Fruit fly (Drosophila melanogaster) whole organism, embryonic: ENCODE data around the gene CG31321.
A peak's percentile ranks its signal among the peaks of the same experiment; 100 is the strongest.

Experiments
- CG10147 ChIP-seq: fragments of 200-800 bp; sonication (Bioruptor generic); optimal IDR thresholded peaks from 2 replicates; lab custom pipeline; 2019; ENCODE audit warnings: missing biosample characterization, mild to moderate bottlenecking, missing genetic modification characterization, moderate library complexity
- CG11398 ChIP-seq: fragments of 200-800 bp; sonication (Bioruptor generic); optimal IDR thresholded peaks from 2 replicates; lab custom pipeline; 2016; ENCODE audit warnings: missing biosample characterization, missing genetic modification characterization
- CG12299 ChIP-seq: fragments of 200-800 bp; sonication (Bioruptor generic); optimal IDR thresholded peaks from 2 replicates; lab custom pipeline; 2018; ENCODE audit warnings: missing biosample characterization, mild to moderate bottlenecking, missing genetic modification characterization
- CG13424 ChIP-seq: fragments of 200-800 bp; sonication (Bioruptor generic); optimal IDR thresholded peaks from 2 replicates; lab custom pipeline; 2019; ENCODE audit warnings: missing biosample characterization, mild to moderate bottlenecking, missing genetic modification characterization, moderate library complexity
- CG14667 ChIP-seq: fragments of 200-800 bp; sonication (Bioruptor generic); IDR thresholded peaks from 2 replicates; pipeline ENCODE4 v1.3.6; 2022; ENCODE audit warnings: missing biosample characterization, missing genetic modification characterization
- CG15269 ChIP-seq: fragments of 200-800 bp; sonication (Bioruptor generic); optimal IDR thresholded peaks from 2 replicates; lab custom pipeline; 2018; ENCODE audit warnings: missing biosample characterization, mild to moderate bottlenecking, missing genetic modification characterization, moderate library complexity
- CG2116 ChIP-seq: fragments of 200-800 bp; sonication (Bioruptor generic); optimal IDR thresholded peaks from 3 replicates; lab custom pipeline; 2018; ENCODE audit warnings: missing biosample characterization, mild to moderate bottlenecking, missing genetic modification characterization
- CG2120 ChIP-seq: fragments of 200-800 bp; sonication (Bioruptor generic); optimal IDR thresholded peaks from 3 replicates; lab custom pipeline; 2016; ENCODE audit warnings: missing biosample characterization, missing genetic modification characterization
- CG2199 ChIP-seq: fragments of 200-800 bp; sonication (Bioruptor generic); IDR thresholded peaks from 3 replicates; pipeline ENCODE4 v1.3.6; 2022; ENCODE audit warnings: missing biosample characterization, missing genetic modification characterization
- CG2678 ChIP-seq: fragments of 200-800 bp; sonication (Bioruptor generic); optimal IDR thresholded peaks from 3 replicates; lab custom pipeline; 2019; ENCODE audit warnings: missing biosample characterization, mild to moderate bottlenecking, missing genetic modification characterization, moderate library complexity
- CG33557 ChIP-seq: fragments of 200-800 bp; sonication (Bioruptor generic); optimal IDR thresholded peaks from 2 replicates; lab custom pipeline; 2019; ENCODE audit warnings: missing biosample characterization, mild to moderate bottlenecking, missing genetic modification characterization, moderate library complexity
- CG34224 ChIP-seq: fragments of 200-800 bp; sonication (Bioruptor generic); IDR thresholded peaks from 3 replicates; pipeline ENCODE4 v1.3.6; 2022; ENCODE audit warnings: missing biosample characterization, missing genetic modification characterization; ENCODE audit not compliant: partially characterized antibody
- CG3995 ChIP-seq: fragments of 200-800 bp; sonication (Bioruptor generic); optimal IDR thresholded peaks from 3 replicates; lab custom pipeline; 2016; ENCODE audit warnings: missing biosample characterization, missing genetic modification characterization
- CG4328 ChIP-seq: fragments of 200-800 bp; sonication (Bioruptor generic); optimal IDR thresholded peaks from 3 replicates; lab custom pipeline; 2017; ENCODE audit warnings: missing biosample characterization, missing genetic modification reagents, missing genetic modification characterization
- CG4424 ChIP-seq: fragments of 200-800 bp; sonication (Bioruptor generic); optimal IDR thresholded peaks from 3 replicates; lab custom pipeline; 2016; ENCODE audit warnings: missing biosample characterization, missing genetic modification characterization
- CG4820 ChIP-seq: fragments of 200-800 bp; sonication (Bioruptor generic); optimal IDR thresholded peaks from 3 replicates; lab custom pipeline; 2016; ENCODE audit warnings: missing biosample characterization, missing genetic modification characterization
- CG7357 ChIP-seq: fragments of 200-800 bp; sonication (Bioruptor generic); IDR thresholded peaks from 3 replicates; pipeline ENCODE4 v1.3.6; 2022; ENCODE audit warnings: missing biosample characterization, missing genetic modification characterization
- CG7786 ChIP-seq: fragments of 200-800 bp; sonication (Bioruptor generic); optimal IDR thresholded peaks from 2 replicates; lab custom pipeline; 2016; ENCODE audit warnings: missing biosample characterization, missing genetic modification characterization
- CG7839 ChIP-seq: fragments of 200-800 bp; sonication (Bioruptor generic); optimal IDR thresholded peaks from 3 replicates; lab custom pipeline; 2018; ENCODE audit warnings: missing biosample characterization, mild to moderate bottlenecking, missing genetic modification characterization, moderate library complexity
- CG8089 ChIP-seq: fragments of 200-800 bp; sonication (Bioruptor generic); optimal IDR thresholded peaks from 3 replicates; lab custom pipeline; 2016; ENCODE audit warnings: missing biosample characterization, missing genetic modification characterization
- CG8765 ChIP-seq: fragments of 200-800 bp; sonication (Bioruptor generic); IDR thresholded peaks from 2 replicates; pipeline ENCODE4 v1.3.6; 2022; ENCODE audit warnings: missing biosample characterization, missing genetic modification characterization
- CG8924 ChIP-seq: fragments of 200-800 bp; optimal IDR thresholded peaks from 3 replicates; lab custom pipeline; 2019; ENCODE audit warnings: missing biosample characterization, mild to moderate bottlenecking, missing genetic modification characterization, moderate library complexity
- CG9437 ChIP-seq: fragments of 200-800 bp; sonication (Bioruptor generic); optimal IDR thresholded peaks from 2 replicates; lab custom pipeline; 2018; ENCODE audit warnings: missing biosample characterization, mild to moderate bottlenecking, missing genetic modification characterization
- CG9727 ChIP-seq: fragments of 200-800 bp; sonication (Bioruptor generic); optimal IDR thresholded peaks from 3 replicates; lab custom pipeline; 2017; ENCODE audit warnings: missing biosample characterization, mild to moderate bottlenecking, missing genetic modification characterization
- CG9817 ChIP-seq: fragments of 200-800 bp; sonication (Bioruptor generic); optimal IDR thresholded peaks from 2 replicates; lab custom pipeline; 2018; ENCODE audit warnings: missing biosample characterization, mild to moderate bottlenecking, missing genetic modification characterization, moderate library complexity
- Dek ChIP-seq: fragments of 200-800 bp; sonication (Bioruptor generic); optimal IDR thresholded peaks from 3 replicates; lab custom pipeline; 2019; ENCODE audit warnings: missing biosample characterization, mild to moderate bottlenecking, missing genetic modification characterization, moderate library complexity
- Dip3 ChIP-seq: fragments of 200-800 bp; sonication (Bioruptor generic); optimal IDR thresholded peaks from 3 replicates; lab custom pipeline; 2016; ENCODE audit warnings: missing biosample characterization, missing genetic modification characterization
- Fer3 ChIP-seq: fragments of 200-800 bp; sonication (Bioruptor generic); optimal IDR thresholded peaks from 2 replicates; lab custom pipeline; 2018; ENCODE audit warnings: missing biosample characterization, mild to moderate bottlenecking, missing genetic modification characterization, moderate library complexity
- Mrtf ChIP-seq: fragments of 200-800 bp; sonication (Bioruptor generic); IDR thresholded peaks from 3 replicates; pipeline ENCODE4 v1.3.6; 2022; ENCODE audit warnings: missing biosample characterization, missing genetic modification characterization
- NC2β ChIP-seq: fragments of 200-800 bp; sonication (Bioruptor generic); optimal IDR thresholded peaks from 2 replicates; lab custom pipeline; 2016; ENCODE audit warnings: missing biosample characterization, missing genetic modification characterization
- NfI ChIP-seq: fragments of 200-800 bp; sonication (Bioruptor generic); optimal IDR thresholded peaks from 3 replicates; lab custom pipeline; 2018; ENCODE audit warnings: missing biosample characterization, mild to moderate bottlenecking, missing genetic modification characterization, moderate library complexity
- Ravus ChIP-seq: fragments of 200-800 bp; sonication (Bioruptor generic); IDR thresholded peaks from 2 replicates; pipeline ENCODE4 v1.3.6; 2022; ENCODE audit warnings: missing biosample characterization, missing genetic modification characterization
- Sox102F ChIP-seq: fragments of 200-800 bp; sonication (Bioruptor generic); optimal IDR thresholded peaks from 2 replicates; lab custom pipeline; 2018; ENCODE audit warnings: missing biosample characterization, mild to moderate bottlenecking, missing genetic modification characterization, moderate library complexity
- Usf ChIP-seq: fragments of 200-800 bp; sonication (Bioruptor generic); optimal IDR thresholded peaks from 2 replicates; lab custom pipeline; 2017; ENCODE audit warnings: missing genotype, missing biosample characterization, missing genetic modification characterization
- cwo ChIP-seq: fragments of 200-800 bp; sonication (Bioruptor generic); optimal IDR thresholded peaks from 3 replicates; lab custom pipeline; 2017; ENCODE audit warnings: missing biosample characterization, missing genetic modification characterization, mild to moderate bottlenecking, moderate library complexity, missing genetic modification reagents
- dmrt99B ChIP-seq: fragments of 200-800 bp; sonication (Bioruptor generic); optimal IDR thresholded peaks from 2 replicates; lab custom pipeline; 2018; ENCODE audit warnings: missing biosample characterization, mild to moderate bottlenecking, missing genetic modification characterization, moderate library complexity
- exex ChIP-seq: fragments of 200-800 bp; sonication (Bioruptor generic); optimal IDR thresholded peaks from 4 replicates; lab custom pipeline; 2018; ENCODE audit warnings: missing biosample characterization, mild to moderate bottlenecking, missing genetic modification characterization, moderate library complexity
- fd64A ChIP-seq: fragments of 200-800 bp; sonication (Bioruptor generic); optimal IDR thresholded peaks from 3 replicates; lab custom pipeline; 2018; ENCODE audit warnings: missing biosample characterization, mild to moderate bottlenecking, missing genetic modification characterization
- gcm2 ChIP-seq: fragments of 200-800 bp; sonication (Bioruptor generic); optimal IDR thresholded peaks from 2 replicates; lab custom pipeline; 2016; ENCODE audit warnings: missing biosample characterization, missing genetic modification characterization
- hth ChIP-seq: fragments of >200 bp; optimal IDR thresholded peaks from 2 replicates; lab custom pipeline; 2017; ENCODE audit warnings: inconsistent platforms
- lab ChIP-seq: fragments of 200-800 bp; sonication (Bioruptor generic); optimal IDR thresholded peaks from 3 replicates; lab custom pipeline; 2017; ENCODE audit warnings: missing biosample characterization, missing genetic modification characterization, mild to moderate bottlenecking, moderate library complexity, missing genetic modification reagents
- mld ChIP-seq: fragments of 200-800 bp; sonication (Bioruptor generic); IDR thresholded peaks from 3 replicates; pipeline ENCODE4 v1.3.6; 2022; ENCODE audit warnings: missing biosample characterization, missing genetic modification characterization; ENCODE audit not compliant: partially characterized antibody
- nerfin-1 ChIP-seq: fragments of 200-800 bp; sonication (Bioruptor generic); optimal IDR thresholded peaks from 3 replicates; lab custom pipeline; 2019; ENCODE audit warnings: missing biosample characterization, mild to moderate bottlenecking, missing genetic modification characterization, moderate library complexity
- nom ChIP-seq: fragments of 200-800 bp; sonication (Bioruptor generic); optimal IDR thresholded peaks from 2 replicates; lab custom pipeline; 2017; ENCODE audit warnings: missing biosample characterization, missing genetic modification characterization, mild to moderate bottlenecking, moderate library complexity, missing genetic modification reagents
- pan ChIP-seq, 4 experiments: fragments of >200 bp in 3 of 4; fragments of 200-800 bp in 1 of 4; sonication (Bioruptor generic) in 1 of 4; optimal IDR thresholded peaks in 3 of 4; IDR thresholded peaks in 1 of 4; 2 replicates each; pipeline versions ENCODE4 v1.3.6 to Lab custom; 2017 to 2022; ENCODE audit warnings: missing biosample characterization in 2 of 4, missing genetic modification characterization in 2 of 4, mixed read lengths in 1 of 4
- phol ChIP-seq: fragments of 200-800 bp; sonication (Bioruptor generic); optimal IDR thresholded peaks from 3 replicates; lab custom pipeline; 2018; ENCODE audit warnings: missing biosample characterization, mild to moderate bottlenecking, missing genetic modification characterization, moderate library complexity
- psq ChIP-seq: fragments of 200-800 bp; sonication (Bioruptor generic); optimal IDR thresholded peaks from 2 replicates; lab custom pipeline; 2017; ENCODE audit warnings: missing biosample characterization, missing genetic modification characterization
- pzg ChIP-seq: fragments of 200-800 bp; sonication (Bioruptor generic); optimal IDR thresholded peaks from 3 replicates; lab custom pipeline; 2018; ENCODE audit warnings: missing biosample characterization, mild to moderate bottlenecking, missing genetic modification characterization, moderate library complexity
- vnd ChIP-seq: fragments of 200-800 bp; sonication (Bioruptor generic); IDR thresholded peaks from 3 replicates; pipeline ENCODE4 v1.3.6; 2022; ENCODE audit warnings: missing biosample characterization, missing genetic modification characterization; ENCODE audit not compliant: partially characterized antibody
- wor ChIP-seq: fragments of 200-800 bp; sonication (Bioruptor generic); IDR thresholded peaks from 2 replicates; pipeline ENCODE4 v1.3.6; 2022; ENCODE audit warnings: missing biosample characterization, missing genetic modification characterization

CG31321 gene

DNA sequence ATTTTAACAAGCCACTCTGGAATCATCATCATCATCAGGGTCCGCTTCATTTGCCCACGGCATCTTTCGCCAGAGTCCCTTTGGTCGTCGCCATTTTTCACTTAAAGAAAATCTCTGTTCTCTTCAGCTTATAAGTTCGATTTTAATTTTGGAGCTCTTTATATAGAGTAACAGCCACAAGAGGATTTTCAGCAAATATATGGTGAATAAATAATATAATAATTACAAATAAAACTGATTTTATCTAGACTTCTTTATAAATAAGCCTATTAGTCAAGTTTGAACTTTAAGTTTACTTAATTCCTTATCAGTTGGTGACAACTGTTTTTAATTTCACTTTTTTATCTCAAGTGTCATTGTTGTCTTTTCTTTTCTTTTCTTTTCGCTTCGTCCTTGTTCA, 38.3 kb downstream of the CG31321 start:
- TF ChIP-seq pzg (GFP tag; lab: Kevin White, UChicago) = no peak
- TF ChIP-seq Ravus (GFP tag; lab: Robert Waterston, UW) = no peak
- no peak for TF ChIP-seq CG8765
- TF ChIP-seq CG2116 (GFP tag; lab: Kevin White, UChicago) = no peak
- no peak for TF ChIP-seq gcm2 (GFP tag; lab: Kevin White, UChicago)
- TF ChIP-seq lab (GFP tag; lab: Kevin White, UChicago) = peak; percentile 51
- peak; percentile 10 for TF ChIP-seq CG8924 (tag; lab: Kevin White, UChicago)
- TF ChIP-seq wor (GFP tag; lab: Robert Waterston, UW) = no peak
- TF ChIP-seq CG14667 = no peak
- TF ChIP-seq CG10147 (GFP tag; lab: Kevin White, UChicago) = no peak
- no peak for TF ChIP-seq CG3995
- TF ChIP-seq CG12299 (tag; lab: Kevin White, UChicago) = no peak
- TF ChIP-seq dmrt99B (tag; lab: Kevin White, UChicago) = peak; percentile 48
- TF ChIP-seq CG7839 (tag; lab: Kevin White, UChicago) = peak; percentile 25
- no peak for TF ChIP-seq Mrtf (GFP tag; lab: Robert Waterston, UW)
- no peak for TF ChIP-seq CG11398
- TF ChIP-seq CG33557 (GFP tag; lab: Kevin White, UChicago) = no peak
- peak; percentile 43 for TF ChIP-seq cwo (GFP tag; lab: Kevin White, UChicago)
- TF ChIP-seq nom = no peak
- TF ChIP-seq mld (GFP tag; lab: Robert Waterston, UW) = no peak
- no peak for TF ChIP-seq CG7786 (GFP tag; lab: Kevin White, UChicago)
- TF ChIP-seq Dip3 (GFP tag; lab: Kevin White, UChicago) = no peak
- no peak for TF ChIP-seq CG9817
- peak; percentile 9 for TF ChIP-seq CG9727
- TF ChIP-seq fd64A = no peak
- peak; percentile 13 for TF ChIP-seq CG2120 (GFP tag; lab: Kevin White, UChicago)
- peak; percentile 10 for TF ChIP-seq CG13424
- no peak for TF ChIP-seq CG4424 (GFP tag; lab: Kevin White, UChicago)
- TF ChIP-seq CG34224 = no peak
- TF ChIP-seq CG9437 = no peak
- no peak for TF ChIP-seq CG4328
- TF ChIP-seq NC2β (GFP tag; lab: Kevin White, UChicago) = no peak
- no peak for TF ChIP-seq CG7357
- TF ChIP-seq CG2199 (GFP tag; lab: Robert Waterston, UW) = no peak
- no peak for TF ChIP-seq Sox102F (GFP tag; lab: Kevin White, UChicago)
- TF ChIP-seq NfI = no peak
- no peak for TF ChIP-seq pan (optimal IDR thresholded peaks at IDR 0.05; lab: Kevin White, UChicago)
- TF ChIP-seq pan (GFP tag; optimal IDR thresholded peaks at IDR 0.05 in 1 of 2, IDR thresholded peaks at IDR 0.05 in 1 of 2) = no peak
- peak; percentile 9 for TF ChIP-seq phol
- peak; percentile 0 for TF ChIP-seq Fer3
- no peak for TF ChIP-seq hth (lab: Kevin White, UChicago)
- no peak for TF ChIP-seq exex
- no peak for TF ChIP-seq CG8089 (GFP tag; lab: Kevin White, UChicago)
- TF ChIP-seq CG4820 (GFP tag; lab: Kevin White, UChicago) = no peak
- TF ChIP-seq CG2678 (tag; lab: Kevin White, UChicago) = peak; percentile 60
- no peak for TF ChIP-seq nerfin-1
- no peak for TF ChIP-seq Dek
- TF ChIP-seq vnd = no peak
- TF ChIP-seq CG15269 (tag; lab: Kevin White, UChicago) = peak; percentile 9
- TF ChIP-seq psq (GFP tag; lab: Kevin White, UChicago) = no peak
- TF ChIP-seq Usf (GFP tag; lab: Kevin White, UChicago) = no peak
